Fruit fly (Drosophila melanogaster) whole organism, prepupa: ENCODE results near the gene CG32280.

Experiments used
- Blimp-1 ChIP-seq: fragments of 200-800 bp; sonication (Bioruptor generic); optimal IDR thresholded peaks from 3 replicates; lab custom pipeline; 2017; ENCODE audit warnings: missing biosample characterization, missing genetic modification characterization, mild to moderate bottlenecking, moderate library complexity, missing genetic modification reagents
- CG10669 ChIP-seq: fragments of 200-800 bp; sonication (Bioruptor generic); optimal IDR thresholded peaks from 3 replicates; lab custom pipeline; 2018; ENCODE audit warnings: missing biosample characterization, mild to moderate bottlenecking, missing genetic modification characterization, moderate library complexity
- CG11294 ChIP-seq: fragments of 200-800 bp; sonication (Bioruptor generic); IDR thresholded peaks from 2 replicates; pipeline ENCODE4 v1.3.6; 2022; ENCODE audit warnings: missing biosample characterization, missing genetic modification characterization
- CG11902 ChIP-seq: fragments of 200-800 bp; sonication (Bioruptor generic); optimal IDR thresholded peaks from 3 replicates; lab custom pipeline; 2016; ENCODE audit warnings: missing biosample characterization, missing genetic modification characterization
- CG15336 ChIP-seq: fragments of 200-800 bp; sonication (Bioruptor generic); IDR thresholded peaks from 2 replicates; pipeline ENCODE4 v1.3.6; 2022; ENCODE audit warnings: missing biosample characterization, missing genetic modification characterization
- CG16779 ChIP-seq: fragments of 200-800 bp; sonication (Bioruptor generic); optimal IDR thresholded peaks from 3 replicates; lab custom pipeline; 2017; ENCODE audit warnings: missing biosample characterization, mild to moderate bottlenecking, missing genetic modification characterization
- CG3032 ChIP-seq: fragments of 200-800 bp; optimal IDR thresholded peaks from 2 replicates; lab custom pipeline; 2019; ENCODE audit warnings: missing biosample characterization, mild to moderate bottlenecking, missing genetic modification characterization, moderate library complexity
- CG32006 ChIP-seq: fragments of 200-800 bp; sonication (Bioruptor generic); optimal IDR thresholded peaks from 3 replicates; lab custom pipeline; 2017; ENCODE audit warnings: missing biosample characterization, mild to moderate bottlenecking, missing genetic modification characterization
- CG34406 ChIP-seq: fragments of 200-800 bp; sonication (Bioruptor generic); optimal IDR thresholded peaks from 3 replicates; lab custom pipeline; 2016; ENCODE audit warnings: missing biosample characterization, missing genetic modification characterization
- CG3919 ChIP-seq: fragments of 200-800 bp; sonication (Bioruptor generic); optimal IDR thresholded peaks from 3 replicates; lab custom pipeline; 2016; ENCODE audit warnings: missing biosample characterization, missing genetic modification characterization
- CG4318 ChIP-seq: fragments of 200-800 bp; sonication (Bioruptor generic); optimal IDR thresholded peaks from 3 replicates; lab custom pipeline; 2017; ENCODE audit warnings: missing biosample characterization, mild to moderate bottlenecking, missing genetic modification characterization
- CG6163 ChIP-seq: fragments of 200-800 bp; sonication (Bioruptor generic); IDR thresholded peaks from 3 replicates; pipeline ENCODE4 v1.3.6; 2022; ENCODE audit warnings: missing biosample characterization, missing genetic modification characterization
- CG6792 ChIP-seq: fragments of 200-800 bp; sonication (Bioruptor generic); optimal IDR thresholded peaks from 3 replicates; lab custom pipeline; 2016; ENCODE audit warnings: missing biosample characterization, missing genetic modification characterization
- CG6854 ChIP-seq: fragments of 200-800 bp; sonication (Bioruptor generic); optimal IDR thresholded peaks from 2 replicates; lab custom pipeline; 2017; ENCODE audit warnings: missing biosample characterization, mild to moderate bottlenecking, missing genetic modification characterization
- CG8119 ChIP-seq: fragments of 200-800 bp; sonication (Bioruptor generic); IDR thresholded peaks from 3 replicates; pipeline ENCODE4 v1.3.6; 2022; ENCODE audit warnings: missing biosample characterization, missing genetic modification characterization
- CG8319 ChIP-seq: fragments of 200-800 bp; sonication (Bioruptor generic); optimal IDR thresholded peaks from 3 replicates; lab custom pipeline; 2016; ENCODE audit warnings: missing biosample characterization, missing genetic modification characterization
- CG8632 ChIP-seq: fragments of 200-800 bp; sonication (Bioruptor generic); optimal IDR thresholded peaks from 3 replicates; lab custom pipeline; 2016; ENCODE audit warnings: missing biosample characterization, missing genetic modification characterization
- CG9139 ChIP-seq: fragments of 200-800 bp; sonication (Bioruptor generic); optimal IDR thresholded peaks from 3 replicates; lab custom pipeline; 2017; ENCODE audit warnings: missing biosample characterization, mild to moderate bottlenecking, missing genetic modification characterization
- Eip75B ChIP-seq: fragments of 200-800 bp; sonication (Bioruptor generic); optimal IDR thresholded peaks from 3 replicates; lab custom pipeline; 2016; ENCODE audit warnings: missing biosample characterization, missing genetic modification characterization
- Eip93F ChIP-seq: fragments of 200-800 bp; sonication (Bioruptor generic); optimal IDR thresholded peaks from 2 replicates; lab custom pipeline; 2016; ENCODE audit warnings: missing biosample characterization, mild to moderate bottlenecking, missing genetic modification characterization
- Ets96B ChIP-seq: fragments of 200-800 bp; optimal IDR thresholded peaks from 2 replicates; lab custom pipeline; 2019; ENCODE audit warnings: missing biosample characterization, mild to moderate bottlenecking, missing genetic modification characterization, moderate library complexity
- Gug ChIP-seq: fragments of 200-800 bp; sonication (Bioruptor generic); IDR thresholded peaks from 2 replicates; pipeline ENCODE4 v1.3.6; 2022; ENCODE audit warnings: missing biosample characterization, missing genetic modification characterization
- Hr38 ChIP-seq: sonication (Bioruptor generic); optimal IDR thresholded peaks from 2 replicates; lab custom pipeline; 2016; ENCODE audit warnings: missing biosample characterization, missing genetic modification characterization
- Hr39 ChIP-seq: fragments of 200-800 bp; sonication (Bioruptor generic); optimal IDR thresholded peaks from 2 replicates; lab custom pipeline; 2016; ENCODE audit warnings: missing biosample characterization, missing genetic modification characterization
- Hr4 ChIP-seq: fragments of 200-800 bp; sonication (Bioruptor generic); optimal IDR thresholded peaks from 3 replicates; lab custom pipeline; 2016; ENCODE audit warnings: missing biosample characterization, missing genetic modification characterization
- Lpt ChIP-seq: fragments of 200-800 bp; sonication (Bioruptor generic); optimal IDR thresholded peaks from 3 replicates; lab custom pipeline; 2016; ENCODE audit warnings: missing biosample characterization, missing genetic modification characterization
- OdsH ChIP-seq: fragments of 200-800 bp; sonication (Bioruptor generic); optimal IDR thresholded peaks from 3 replicates; lab custom pipeline; 2016; ENCODE audit warnings: missing biosample characterization, missing genetic modification characterization
- Sox102F ChIP-seq: fragments of 200-800 bp; sonication (Bioruptor generic); optimal IDR thresholded peaks from 2 replicates; lab custom pipeline; 2016; ENCODE audit warnings: missing biosample characterization, mild to moderate bottlenecking, missing genetic modification characterization
- Sox14 ChIP-seq: fragments of 200-800 bp; sonication (Bioruptor generic); optimal IDR thresholded peaks from 3 replicates; lab custom pipeline; 2016; ENCODE audit warnings: missing biosample characterization, missing genetic modification characterization
- Sox15 ChIP-seq: fragments of 200-800 bp; sonication (Bioruptor generic); optimal IDR thresholded peaks from 3 replicates; lab custom pipeline; 2016; ENCODE audit warnings: missing biosample characterization, missing genetic modification characterization
- achi ChIP-seq: fragments of 200-800 bp; sonication (Bioruptor generic); optimal IDR thresholded peaks from 3 replicates; lab custom pipeline; 2016; ENCODE audit warnings: missing biosample characterization, missing genetic modification characterization
- acj6 ChIP-seq: fragments of 200-800 bp; sonication (Bioruptor generic); optimal IDR thresholded peaks from 3 replicates; lab custom pipeline; 2016; ENCODE audit warnings: missing biosample characterization, missing genetic modification characterization
- dac ChIP-seq: fragments of 200-800 bp; sonication (Bioruptor generic); optimal IDR thresholded peaks from 2 replicates; lab custom pipeline; 2017; ENCODE audit warnings: missing biosample characterization, mild to moderate bottlenecking, missing genetic modification characterization
- eg ChIP-seq: fragments of 200-800 bp; sonication (Bioruptor generic); IDR thresholded peaks from 3 replicates; pipeline ENCODE4 v1.3.6; 2022; ENCODE audit warnings: missing biosample characterization, missing genetic modification characterization
- fd59A ChIP-seq: fragments of 200-800 bp; sonication (Bioruptor generic); optimal IDR thresholded peaks from 2 replicates; lab custom pipeline; 2017; ENCODE audit warnings: missing biosample characterization, mild to moderate bottlenecking, missing genetic modification characterization, missing genetic modification reagents
- fkh ChIP-seq: fragments of 200-800 bp; sonication (Bioruptor generic); optimal IDR thresholded peaks from 3 replicates; lab custom pipeline; 2017; ENCODE audit warnings: missing biosample characterization, mild to moderate bottlenecking, missing genetic modification characterization, moderate library complexity
- lz ChIP-seq: fragments of 200-800 bp; sonication (Bioruptor generic); optimal IDR thresholded peaks from 3 replicates; lab custom pipeline; 2016; ENCODE audit warnings: missing biosample characterization, missing genetic modification characterization
- net ChIP-seq: fragments of 200-800 bp; sonication (Bioruptor generic); optimal IDR thresholded peaks from 3 replicates; lab custom pipeline; 2016; ENCODE audit warnings: missing biosample characterization, missing genetic modification characterization
- salr ChIP-seq, 2 experiments: fragments of 200-800 bp; sonication (Bioruptor generic); optimal IDR thresholded peaks; 3 replicates each; lab custom pipeline; 2016 to 2018; ENCODE audit warnings: missing biosample characterization in 2 of 2, missing genetic modification characterization in 2 of 2, mild to moderate bottlenecking in 1 of 2
- ss ChIP-seq, 2 experiments: fragments of 200-800 bp; sonication (Bioruptor generic); optimal IDR thresholded peaks; 2 replicates in 1 of 2; 3 replicates in 1 of 2; lab custom pipeline; 2017 to 2018; ENCODE audit warnings: mild to moderate bottlenecking in 2 of 2, missing biosample characterization in 2 of 2, missing genetic modification characterization in 2 of 2, moderate library complexity in 1 of 2
- svp ChIP-seq: fragments of 200-800 bp; sonication (Bioruptor generic); peaks from one replicate; lab custom pipeline; 2016; ENCODE audit warnings: missing biosample characterization, missing genetic modification characterization
- topi ChIP-seq: fragments of 200-800 bp; sonication (Bioruptor generic); optimal IDR thresholded peaks from 3 replicates; lab custom pipeline; 2016; ENCODE audit warnings: missing biosample characterization, missing genetic modification characterization
- vri ChIP-seq: fragments of 200-800 bp; sonication (Bioruptor generic); optimal IDR thresholded peaks from 3 replicates; lab custom pipeline; 2016; ENCODE audit warnings: missing biosample characterization, mild to moderate bottlenecking, missing genetic modification characterization

The CG32280 gene

dm6 chr3L:3148125-3149059, 16.6 kb upstream of the CG32280 start, which contains the start of the genes Usp5 and BtbVII (continued):
- peak; percentile 53 for TF ChIP-seq Gug (GFP tag; lab: Robert Waterston, UW)
- no peak for TF ChIP-seq CG8319 (GFP tag; lab: Kevin White, UChicago)
- TF ChIP-seq achi = peak; percentile 52
- TF ChIP-seq dac (GFP tag; lab: Kevin White, UChicago) = no peak
- TF ChIP-seq Eip75B = peak; percentile 62
- no peak for TF ChIP-seq Sox102F
- no peak for TF ChIP-seq CG11902 (GFP tag; lab: Kevin White, UChicago)
- TF ChIP-seq fkh (GFP tag; lab: Kevin White, UChicago) = peak; percentile 94
- TF ChIP-seq CG8632 = no peak
- peak; percentile 55 for TF ChIP-seq CG34406 (GFP tag; lab: Kevin White, UChicago)
- TF ChIP-seq salr (GFP tag; optimal IDR thresholded peaks at IDR 0.05; lab: Kevin White, UChicago) = peak in 1 of 2 experiments; percentile 12
- TF ChIP-seq CG3032 (tag; lab: Kevin White, UChicago) = peak; percentile 39
- peak; percentile 31 for TF ChIP-seq Ets96B (tag; lab: Kevin White, UChicago)
- peak; percentile 6 for TF ChIP-seq Sox15 (GFP tag; lab: Kevin White, UChicago)
- TF ChIP-seq OdsH (GFP tag; lab: Kevin White, UChicago) = no peak
- TF ChIP-seq CG10669 (GFP tag; lab: Kevin White, UChicago) = no peak
- TF ChIP-seq CG8119 = peak; percentile 36; the same call in 1 of the 3 replicates
- TF ChIP-seq eg (GFP tag; lab: Robert Waterston, UW) = 0 out of 3 replicates have a peak, but pooled peaks have one; percentile 10
- peak; percentile 60 for TF ChIP-seq Sox14 (GFP tag; lab: Kevin White, UChicago)
- TF ChIP-seq CG9139 (GFP tag; lab: Kevin White, UChicago) = no peak

- TF ChIP-seq lz (GFP tag; lab: Kevin White, UChicago) = no peak
- no peak for TF ChIP-seq Eip93F
- peak; percentile 99 for TF ChIP-seq vri (GFP tag; lab: Kevin White, UChicago)
- no peak for TF ChIP-seq achi
- TF ChIP-seq CG16779 (tag; lab: Kevin White, UChicago) = peak; percentile 19
- peak; percentile 10; the same call in 1 of the 3 replicates for TF ChIP-seq CG6163
- TF ChIP-seq CG34406 (GFP tag; lab: Kevin White, UChicago) = no peak
- TF ChIP-seq dac (GFP tag; lab: Kevin White, UChicago) = no peak
- peak; percentile 41; the same call in 1 of the 3 replicates for TF ChIP-seq CG8119
- peak; percentile 88 for TF ChIP-seq svp
- TF ChIP-seq CG8632 = no peak
- peak; percentile 50 for TF ChIP-seq CG15336
- no peak for TF ChIP-seq Gug (GFP tag; lab: Robert Waterston, UW)
- no peak for TF ChIP-seq Hr4 (GFP tag; lab: Kevin White, UChicago)
- no peak for TF ChIP-seq Hr38 (GFP tag; lab: Kevin White, UChicago)
- peak in 1 of 2 experiments; percentile 27 for TF ChIP-seq ss (GFP tag; optimal IDR thresholded peaks at IDR 0.05; lab: Kevin White, UChicago)
- no peak for TF ChIP-seq Blimp-1
- no peak for TF ChIP-seq CG6792 (GFP tag; lab: Kevin White, UChicago)
- no peak; the same call in 2 of the 3 replicates for TF ChIP-seq eg (GFP tag; lab: Robert Waterston, UW)
- TF ChIP-seq CG11902 (GFP tag; lab: Kevin White, UChicago) = no peak
- TF ChIP-seq CG32006 (GFP tag; lab: Kevin White, UChicago) = no peak
- no peak for TF ChIP-seq CG9139 (GFP tag; lab: Kevin White, UChicago)
- no peak for TF ChIP-seq Sox14 (GFP tag; lab: Kevin White, UChicago)
Measured at dm6 chr3L:3149060-3149872, 15.7 kb upstream of the CG32280 start.

dm6 chr3L:3150376-3150775, 14.6 kb upstream of the CG32280 start:
- TF ChIP-seq CG8319 (GFP tag; lab: Kevin White, UChicago) = no peak
- no peak for TF ChIP-seq Sox14 (GFP tag; lab: Kevin White, UChicago)
- no peak for TF ChIP-seq CG3919 (GFP tag; lab: Kevin White, UChicago)
- TF ChIP-seq acj6 (GFP tag; lab: Kevin White, UChicago) = no peak
- TF ChIP-seq topi (GFP tag; lab: Kevin White, UChicago) = no peak
- no peak for TF ChIP-seq Eip93F
- TF ChIP-seq Blimp-1 = no peak
- no peak for TF ChIP-seq CG4318 (GFP tag; lab: Kevin White, UChicago)
- no peak for TF ChIP-seq Hr39 (GFP tag; lab: Kevin White, UChicago)
- no peak for TF ChIP-seq Ets96B (tag; lab: Kevin White, UChicago)
- TF ChIP-seq Eip75B = no peak
- no peak for TF ChIP-seq CG6854 (GFP tag; lab: Kevin White, UChicago)
- no peak for TF ChIP-seq eg (GFP tag; lab: Robert Waterston, UW)
- no peak for TF ChIP-seq net (GFP tag; lab: Kevin White, UChicago)
- no peak for TF ChIP-seq Lpt (GFP tag; lab: Kevin White, UChicago)
- no peak for TF ChIP-seq fd59A (GFP tag; lab: Kevin White, UChicago)
- TF ChIP-seq CG11294 (GFP tag; lab: Robert Waterston, UW) = no peak
- no peak for TF ChIP-seq CG3032 (tag; lab: Kevin White, UChicago)
- no peak for TF ChIP-seq svp
- no peak for TF ChIP-seq achi
